Worm (Caenorhabditis elegans) whole organism, L4 larva: Measurements from ENCODE around the gene ZK971.1.

Experiments
- aha-1 ChIP-seq: fragments of 150-350 bp; peaks from one replicate; lab custom pipeline; 2014; ENCODE audit warnings: missing biosample characterization, missing genetic modification characterization
- ceh-28 ChIP-seq: fragments of 150-350 bp; optimal IDR thresholded peaks from 2 replicates; lab custom pipeline; 2014; ENCODE audit warnings: missing biosample characterization, missing genetic modification reagents, missing genetic modification characterization
- ceh-62 ChIP-seq: sonication (generic microtip); optimal IDR thresholded peaks from 2 replicates; lab custom pipeline; 2017; ENCODE audit warnings: missing biosample characterization, missing genetic modification characterization
- daf-16 ChIP-seq, 3 experiments: sonication (generic microtip); optimal IDR thresholded peaks; 2 replicates each; lab custom pipeline; 2016 to 2017; ENCODE audit warnings: missing genetic modification characterization in 3 of 3, missing genetic modification reagents in 3 of 3, mild to moderate bottlenecking in 2 of 3, missing compliant biosample characterization in 2 of 3, missing biosample characterization in 1 of 3, moderate library complexity in 1 of 3
- dmd-6 ChIP-seq: fragments of 200-800 bp; sonication (Bioruptor generic); IDR thresholded peaks from 2 replicates; pipeline ENCODE4 v1.3.6; 2022; ENCODE audit warnings: missing genetic modification reagents, missing genetic modification characterization, missing compliant biosample characterization
- dve-1 ChIP-seq: sonication (generic microtip); optimal IDR thresholded peaks from 2 replicates; lab custom pipeline; 2017; ENCODE audit warnings: antibody characterized with exemption, mild to moderate bottlenecking, missing genetic modification characterization, missing compliant biosample characterization; ENCODE audit not compliant: insufficient read depth
- hlh-11 ChIP-seq: fragments of 200-800 bp; sonication (Bioruptor generic); optimal IDR thresholded peaks from 2 replicates; lab custom pipeline; 2018; ENCODE audit warnings: mild to moderate bottlenecking, missing genetic modification characterization, missing compliant biosample characterization
- lin-29 ChIP-seq: fragments of 200-800 bp; sonication (Bioruptor generic); IDR thresholded peaks from 2 replicates; pipeline ENCODE4 v1.3.6; 2022; ENCODE audit warnings: missing genetic modification reagents, missing genetic modification characterization, missing compliant biosample characterization
- mep-1 ChIP-seq: fragments of 150-350 bp; sonication (generic microtip); optimal IDR thresholded peaks from 3 replicates; lab custom pipeline; 2014; ENCODE audit warnings: missing biosample characterization, missing genetic modification characterization
- mxl-2 ChIP-seq: fragments of 200-800 bp; sonication (Bioruptor generic); conservative IDR thresholded peaks from 2 replicates; pipeline ENCODE4 v1.3.6; 2022; ENCODE audit warnings: missing genetic modification reagents, missing genetic modification characterization, missing compliant biosample characterization
- nhr-28 ChIP-seq: fragments of 150-350 bp; optimal IDR thresholded peaks from 2 replicates; lab custom pipeline; 2014; ENCODE audit warnings: missing biosample characterization, missing genetic modification characterization
- php-3 ChIP-seq: fragments of 200-800 bp; sonication (Bioruptor generic); IDR thresholded peaks from 2 replicates; pipeline ENCODE4 v1.3.6; 2022; ENCODE audit warnings: missing genetic modification reagents, missing genetic modification characterization, missing compliant biosample characterization
- pqm-1 ChIP-seq: sonication (generic microtip); optimal IDR thresholded peaks from 2 replicates; lab custom pipeline; 2017; ENCODE audit warnings: missing biosample characterization, missing genetic modification characterization
- rbr-2 ChIP-seq: sonication (generic microtip); optimal IDR thresholded peaks from 2 replicates; lab custom pipeline; 2016; ENCODE audit warnings: missing genotype, missing genetic modification characterization, missing compliant biosample characterization
- skn-1 ChIP-seq: fragments of 150-350 bp; optimal IDR thresholded peaks from 2 replicates; lab custom pipeline; 2014; ENCODE audit warnings: missing biosample characterization, missing genetic modification characterization
- tra-1 ChIP-seq: fragments of 200-800 bp; sonication (Bioruptor generic); IDR thresholded peaks from 2 replicates; pipeline ENCODE4 v1.3.6; 2022; ENCODE audit warnings: missing genetic modification reagents, missing genetic modification characterization, missing compliant biosample characterization
- vab-7 ChIP-seq: fragments of 200-800 bp; sonication (Bioruptor generic); IDR thresholded peaks from 2 replicates; pipeline ENCODE4 v1.3.6; 2022; ENCODE audit warnings: missing genetic modification reagents, missing genetic modification characterization, missing compliant biosample characterization
- zag-1 ChIP-seq: fragments of 150-350 bp; optimal IDR thresholded peaks from 2 replicates; lab custom pipeline; 2014; ENCODE audit warnings: missing biosample characterization, missing genetic modification characterization

The ZK971.1 gene

ce11 chrII:10231874-10232273 lies 47.6 kb downstream of the ZK971.1 start:
- peak; percentile 12 for TF ChIP-seq nhr-28 (tag; lab: Kevin White, UChicago)
- no peak for TF ChIP-seq daf-16 (GFP tag; optimal IDR thresholded peaks at IDR 0.05; lab: Kevin White, UChicago)
- peak; percentile 92 for TF ChIP-seq daf-16 (tag; optimal IDR thresholded peaks at IDR 0.05; lab: Kevin White, UChicago)
- TF ChIP-seq php-3 (GFP tag; lab: Robert Waterston, UW), result 0 out of 2 replicates have a peak, but pooled peaks have one; percentile 19
- TF ChIP-seq hlh-11, result peak; percentile 29
- TF ChIP-seq lin-29 (GFP tag; lab: Robert Waterston, UW), result no peak
- no peak for TF ChIP-seq tra-1 (GFP tag; lab: Robert Waterston, UW)
- TF ChIP-seq dmd-6 (GFP tag; lab: Robert Waterston, UW), result peak; percentile 53
- no peak for TF ChIP-seq rbr-2 (tag; lab: Kevin White, UChicago)
- TF ChIP-seq pqm-1, result peak; percentile 45
- TF ChIP-seq ceh-62, result no peak

- no peak for TF ChIP-seq ceh-28 (tag; lab: Kevin White, UChicago)
- no peak for TF ChIP-seq skn-1 (tag; lab: Kevin White, UChicago)
- TF ChIP-seq aha-1 (tag; lab: Kevin White, UChicago), result peak; percentile 50
- TF ChIP-seq mxl-2 (GFP tag; lab: Robert Waterston, UW), result no peak
- no peak for TF ChIP-seq mep-1
- no peak for TF ChIP-seq zag-1 (tag; lab: Kevin White, UChicago)
- TF ChIP-seq dve-1 (tag; lab: Kevin White, UChicago), result no peak
- no peak for TF ChIP-seq vab-7
Measured at ce11 chrII:10230972-10231371, 48.5 kb downstream of the ZK971.1 start, which contains the start of gene T01E8.8. T01E8.8 (plus strand) TSS chrII:10231272.
